Worm (Caenorhabditis elegans): ENCODE results near the gene nrde-1.

nrde-1 gene

DNA sequence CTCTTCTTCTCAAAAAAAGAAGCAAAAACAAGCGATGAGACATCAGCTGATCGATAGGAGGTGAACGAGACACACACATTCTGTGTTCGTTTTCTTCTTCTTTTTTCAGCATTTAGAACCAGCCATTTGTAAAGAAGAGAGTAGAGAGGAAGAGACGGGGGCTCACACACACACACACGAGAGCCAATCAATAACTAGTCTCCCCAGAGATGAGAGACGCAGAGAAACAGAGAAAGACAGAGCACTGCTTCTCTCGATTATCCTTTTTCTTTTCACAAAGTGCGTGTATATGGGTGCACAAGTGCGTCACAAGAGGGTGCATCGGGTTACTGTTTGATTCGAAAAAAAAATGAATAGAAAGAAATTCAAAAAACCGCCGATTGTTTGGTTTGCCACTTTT is 35.9 kb upstream of the nrde-1 start (continued):
- peak; percentile 78 for TF ChIP-seq egl-13 (tag; optimal IDR thresholded peaks at IDR 0.05)
- peak; percentile 70 for TF ChIP-seq nhr-47 (tag; optimal IDR thresholded peaks at IDR 0.05)

DNA sequence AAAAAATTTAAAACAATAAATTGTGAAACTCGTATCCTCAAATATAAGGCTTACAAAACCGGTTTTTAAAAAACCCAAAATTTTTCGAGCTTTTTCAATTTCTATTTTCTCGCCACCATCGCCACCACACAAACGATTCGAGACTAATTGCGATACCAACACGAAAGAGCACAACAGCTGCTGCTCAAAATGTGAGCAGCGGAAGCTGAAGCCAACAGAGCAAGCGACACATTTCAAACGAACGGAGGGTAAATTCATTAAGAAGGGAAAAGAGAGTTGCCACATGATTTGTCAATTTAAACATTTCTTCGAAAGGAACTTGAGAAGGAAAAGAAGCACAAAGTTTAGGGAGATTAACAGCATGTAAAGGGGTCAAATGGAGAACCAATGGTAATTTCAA is 34.2 kb upstream of the nrde-1 start:
- TF ChIP-seq lin-14 (GFP tag; optimal IDR thresholded peaks at IDR 0.05) (peak; percentile 47), nhr-237 (tag; optimal IDR thresholded peaks at IDR 0.05) (no peak), fkh-10 (GFP tag; optimal IDR thresholded peaks at IDR 0.05) (no peak), egl-13 (tag; optimal IDR thresholded peaks at IDR 0.05) (no peak), mep-1 (tag; optimal IDR thresholded peaks at IDR 0.05) (no peak), ceh-8 (GFP tag; optimal IDR thresholded peaks at IDR 0.05) (no peak), ama-1 (optimal IDR thresholded peaks at IDR 0.05) (no peak)

DNA sequence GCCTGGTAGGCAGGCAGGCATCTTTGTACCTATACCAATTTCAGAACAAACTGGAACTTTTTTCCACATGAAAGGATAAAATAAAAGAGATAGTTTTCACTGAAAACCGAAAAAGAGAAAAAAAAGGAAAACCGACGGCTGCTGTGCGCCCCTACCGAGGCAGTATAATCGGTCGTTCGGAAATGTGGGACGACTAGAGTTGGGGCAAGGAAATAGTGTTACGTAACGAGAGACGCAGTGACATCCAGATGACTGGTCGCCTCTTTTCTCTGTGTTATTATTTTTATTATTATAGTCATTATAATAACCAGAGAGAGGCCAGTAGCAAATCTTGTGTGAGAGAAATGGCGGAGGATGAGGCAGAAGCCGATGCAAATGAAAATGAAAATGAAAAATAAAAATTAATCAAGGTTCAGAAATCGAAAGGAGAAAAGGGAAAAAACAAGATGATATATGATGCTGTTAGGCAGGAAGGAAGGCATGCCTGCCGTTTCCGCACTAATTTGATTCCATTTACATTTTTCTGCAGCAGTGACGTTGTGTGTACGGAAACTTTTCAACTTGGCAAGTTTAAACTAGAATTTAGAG is 31.8 kb upstream of the nrde-1 start:
- TF ChIP-seq lin-14 (GFP tag; optimal IDR thresholded peaks at IDR 0.05): peak; percentile 51
- TF ChIP-seq unc-98 (GFP tag; IDR thresholded peaks at IDR 0.05): no peak
- no peak for TF ChIP-seq nhr-85 (tag)
- TF ChIP-seq swsn-7 (tag; optimal IDR thresholded peaks at IDR 0.05): peak; percentile 4
- TF ChIP-seq egl-13 (tag; optimal IDR thresholded peaks at IDR 0.05): peak; percentile 31
- peak; percentile 16 for TF ChIP-seq nhr-47 (tag; optimal IDR thresholded peaks at IDR 0.05)
- no peak for TF ChIP-seq C16A3.4 (tag; optimal IDR thresholded peaks at IDR 0.05)
- no peak for TF ChIP-seq lin-15B (tag; optimal IDR thresholded peaks at IDR 0.05)
- no peak for TF ChIP-seq ceh-8 (GFP tag; optimal IDR thresholded peaks at IDR 0.05)
- peak; percentile 93 for TF ChIP-seq blmp-1 (tag; optimal IDR thresholded peaks at IDR 0.05)
- TF ChIP-seq dsc-1 (tag; optimal IDR thresholded peaks at IDR 0.05): peak; percentile 24

DNA sequence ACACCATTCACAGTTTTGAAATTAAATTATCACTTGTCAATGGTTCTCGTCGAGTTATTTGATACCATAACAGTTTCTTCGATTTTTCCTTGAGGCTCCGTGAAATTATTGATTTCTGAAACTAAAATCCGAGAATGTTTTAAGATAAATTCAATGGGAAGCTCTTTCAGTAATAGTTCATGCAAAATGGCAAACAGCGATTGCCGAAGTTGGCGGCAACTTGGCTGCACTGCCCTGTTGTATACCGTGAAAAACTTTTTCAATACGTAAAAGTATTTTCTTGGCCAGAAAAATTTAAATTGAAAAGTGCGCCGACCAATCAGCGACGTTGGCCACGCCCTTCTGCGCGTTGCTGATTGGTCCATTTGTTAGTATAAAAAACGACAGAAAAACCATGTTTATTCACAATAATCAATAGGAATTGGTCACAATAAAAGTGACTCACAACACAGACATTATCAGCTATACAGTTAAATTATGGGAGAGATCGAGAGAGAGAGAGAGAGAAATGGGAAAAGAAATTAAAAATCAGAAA is 30.3 kb upstream of the nrde-1 start:
- TF ChIP-seq lin-15B (tag; optimal IDR thresholded peaks at IDR 0.05) (no peak), nhr-19 (GFP tag; conservative IDR thresholded peaks at IDR 0.05) (no peak), mep-1 (tag; optimal IDR thresholded peaks at IDR 0.05) (no peak), fkh-4 (tag; optimal IDR thresholded peaks at IDR 0.05; ENCODE audit: borderline replicate concordance) (no peak), tlp-1 (tag; optimal IDR thresholded peaks at IDR 0.05) (no peak), lin-35 (GFP tag; optimal IDR thresholded peaks at IDR 0.05) (no peak), nhr-28 (tag; optimal IDR thresholded peaks at IDR 0.05) (no peak), alr-1 (tag; optimal IDR thresholded peaks at IDR 0.05; ENCODE audit: borderline replicate concordance) (no peak), sox-4 (tag; optimal IDR thresholded peaks at IDR 0.05) (no peak), tbx-2 (tag; optimal IDR thresholded peaks at IDR 0.05) (no peak), blmp-1 (tag; optimal IDR thresholded peaks at IDR 0.05) (no peak), hlh-17 (GFP tag; optimal IDR thresholded peaks at IDR 0.05; ENCODE audit: borderline replicate concordance) (no peak), egl-27 (tag; optimal IDR thresholded peaks at IDR 0.05) (no peak), fkh-8 (tag; optimal IDR thresholded peaks at IDR 0.05) (no peak), aly-2 (tag; optimal IDR thresholded peaks at IDR 0.05) (no peak), C04F5.9 (tag; optimal IDR thresholded peaks at IDR 0.05) (no peak), elt-3 (tag; optimal IDR thresholded peaks at IDR 0.05) (no peak), ets-5 (GFP tag; IDR thresholded peaks at IDR 0.05) (no peak), fos-1 (tag; optimal IDR thresholded peaks at IDR 0.05) (no peak)

DNA sequence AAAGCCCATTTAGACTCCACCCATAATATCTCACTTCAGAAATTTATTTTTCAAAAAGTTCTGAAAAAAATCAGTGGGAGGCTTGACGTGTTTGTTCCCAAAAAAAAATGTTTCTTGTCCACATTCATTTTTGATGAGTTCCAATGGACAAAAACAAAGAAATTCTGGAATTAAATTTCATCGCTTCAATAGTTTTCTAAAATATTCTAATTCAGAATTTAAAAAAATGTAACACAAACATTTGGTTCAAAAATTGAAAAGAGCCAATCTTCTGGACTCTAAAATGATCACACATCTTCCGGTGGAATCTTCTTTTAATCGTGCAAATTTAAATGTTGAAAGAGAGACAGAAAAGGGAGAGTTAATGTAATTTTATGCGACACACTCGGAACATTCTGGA is 20.7 kb upstream of the nrde-1 start:
- no peak for TF ChIP-seq zag-1 (tag; optimal IDR thresholded peaks at IDR 0.05)
- peak; percentile 33 for TF ChIP-seq lin-14 (GFP tag; optimal IDR thresholded peaks at IDR 0.05)
- no peak for TF ChIP-seq C34B4.2 (tag; optimal IDR thresholded peaks at IDR 0.05)
- TF ChIP-seq ceh-88 (GFP tag; IDR thresholded peaks at IDR 0.05): no peak
- no peak for TF ChIP-seq irx-1 (tag; optimal IDR thresholded peaks at IDR 0.05)
- TF ChIP-seq vab-15 (tag; optimal IDR thresholded peaks at IDR 0.05): no peak
- no peak for TF ChIP-seq C16A3.4 (tag; optimal IDR thresholded peaks at IDR 0.05)
- TF ChIP-seq egl-13 (tag; optimal IDR thresholded peaks at IDR 0.05): no peak
- TF ChIP-seq nhr-77 (tag; optimal IDR thresholded peaks at IDR 0.05): no peak
- no peak for TF ChIP-seq hpl-2 (GFP tag; optimal IDR thresholded peaks at IDR 0.05)
- no peak for TF ChIP-seq blmp-1 (tag; optimal IDR thresholded peaks at IDR 0.05)
- no peak for TF ChIP-seq tbx-2 (tag; optimal IDR thresholded peaks at IDR 0.05)
- no peak for TF ChIP-seq efl-1 (optimal IDR thresholded peaks at IDR 0.05)
- peak in 1 of 2 experiments; percentile 73 for TF ChIP-seq efl-1 (GFP tag; optimal IDR thresholded peaks at IDR 0.05 in 1 of 2)
